Fruit fly (Drosophila melanogaster) whole organism, embryonic: ENCODE results near the gene CG12522.

ENCODE experiments used
- BEAF-32 ChIP-seq: fragments of 200-800 bp; sonication (Bioruptor generic); optimal IDR thresholded peaks from 3 replicates; lab custom pipeline; 2017; ENCODE audit warnings: missing biosample characterization, missing genetic modification characterization, mild to moderate bottlenecking, moderate library complexity, missing genetic modification reagents
- CG10431 ChIP-seq: fragments of 200-800 bp; sonication (Bioruptor generic); optimal IDR thresholded peaks from 3 replicates; lab custom pipeline; 2018; ENCODE audit warnings: missing biosample characterization, mild to moderate bottlenecking, missing genetic modification characterization
- CG12236 ChIP-seq: fragments of 200-800 bp; sonication (Bioruptor generic); optimal IDR thresholded peaks from 2 replicates; lab custom pipeline; 2016; ENCODE audit warnings: missing biosample characterization, missing genetic modification characterization
- CG15073 ChIP-seq: fragments of 200-800 bp; sonication (Bioruptor generic); optimal IDR thresholded peaks from 2 replicates; lab custom pipeline; 2016; ENCODE audit warnings: missing biosample characterization, missing genetic modification characterization
- CG1602 ChIP-seq: fragments of 200-800 bp; sonication (Bioruptor generic); optimal IDR thresholded peaks from 3 replicates; lab custom pipeline; 2016; ENCODE audit warnings: missing biosample characterization, missing genetic modification characterization
- CG16813 ChIP-seq: fragments of 200-800 bp; sonication (Bioruptor generic); IDR thresholded peaks from 3 replicates; pipeline ENCODE4 v1.3.6; 2022; ENCODE audit warnings: missing biosample characterization, missing genetic modification characterization; ENCODE audit not compliant: partially characterized antibody
- CG17568 ChIP-seq: fragments of 200-800 bp; sonication (Bioruptor generic); optimal IDR thresholded peaks from 2 replicates; lab custom pipeline; 2018; ENCODE audit warnings: missing biosample characterization, mild to moderate bottlenecking, missing genetic modification characterization, moderate library complexity
- CG17612 ChIP-seq: fragments of 200-800 bp; sonication (Bioruptor generic); IDR thresholded peaks from 2 replicates; pipeline ENCODE4 v1.3.6; 2022; ENCODE audit warnings: missing biosample characterization, missing genetic modification characterization
- CG3065 ChIP-seq: fragments of 200-800 bp; sonication (Bioruptor generic); optimal IDR thresholded peaks from 2 replicates; lab custom pipeline; 2016; ENCODE audit warnings: missing biosample characterization, missing genetic modification characterization
- CG31224 ChIP-seq: fragments of 200-800 bp; sonication (Bioruptor generic); IDR thresholded peaks from 2 replicates; pipeline ENCODE4 v1.3.6; 2022; ENCODE audit warnings: missing biosample characterization, missing genetic modification characterization
- CG31365 ChIP-seq: fragments of 200-800 bp; sonication (Bioruptor generic); optimal IDR thresholded peaks from 2 replicates; lab custom pipeline; 2018; ENCODE audit warnings: missing biosample characterization, mild to moderate bottlenecking, missing genetic modification characterization
- CG3163 ChIP-seq: fragments of 200-800 bp; sonication (Bioruptor generic); optimal IDR thresholded peaks from 3 replicates; lab custom pipeline; 2016; ENCODE audit warnings: missing biosample characterization, missing genetic modification characterization
- CG4404 ChIP-seq: fragments of 200-800 bp; sonication (Bioruptor generic); IDR thresholded peaks from 2 replicates; pipeline ENCODE4 v1.3.6; 2022; ENCODE audit warnings: missing biosample characterization, missing genetic modification characterization
- CG4730 ChIP-seq: fragments of 200-800 bp; sonication (Bioruptor generic); IDR thresholded peaks from 2 replicates; pipeline ENCODE4 v1.3.6; 2022; ENCODE audit warnings: missing biosample characterization, missing genetic modification characterization
- CG7357 ChIP-seq: fragments of 200-800 bp; sonication (Bioruptor generic); IDR thresholded peaks from 3 replicates; pipeline ENCODE4 v1.3.6; 2022; ENCODE audit warnings: missing biosample characterization, missing genetic modification characterization
- CG8290 ChIP-seq, 3 experiments: fragments of 200-800 bp; sonication (Bioruptor generic); optimal IDR thresholded peaks; 2 replicates each; lab custom pipeline; 2016 to 2019; ENCODE audit warnings: missing biosample characterization in 3 of 3, missing genetic modification characterization in 3 of 3, mild to moderate bottlenecking in 2 of 3, moderate library complexity in 1 of 3
- CG9817 ChIP-seq: fragments of 200-800 bp; sonication (Bioruptor generic); optimal IDR thresholded peaks from 2 replicates; lab custom pipeline; 2018; ENCODE audit warnings: missing biosample characterization, mild to moderate bottlenecking, missing genetic modification characterization, moderate library complexity
- D19A ChIP-seq: fragments of 200-800 bp; optimal IDR thresholded peaks from 3 replicates; lab custom pipeline; 2019; ENCODE audit warnings: missing biosample characterization, mild to moderate bottlenecking, missing genetic modification characterization, moderate library complexity
- Dref ChIP-seq: fragments of 200-800 bp; sonication (Bioruptor generic); IDR thresholded peaks from 2 replicates; pipeline ENCODE4 v1.3.6; 2022; ENCODE audit warnings: missing biosample characterization, missing genetic modification characterization
- Ets65A ChIP-seq: fragments of 200-800 bp; sonication (Bioruptor generic); peaks from one replicate; lab custom pipeline; 2016; ENCODE audit warnings: missing biosample characterization, missing genetic modification characterization
- H2.0 ChIP-seq: fragments of 200-800 bp; sonication (Bioruptor generic); IDR thresholded peaks from 2 replicates; pipeline ENCODE4 v1.3.6; 2022; ENCODE audit warnings: missing biosample characterization, missing genetic modification characterization
- HmgD ChIP-seq: fragments of 200-800 bp; sonication (Bioruptor generic); optimal IDR thresholded peaks from 3 replicates; lab custom pipeline; 2016; ENCODE audit warnings: missing biosample characterization, missing genetic modification characterization
- Hr3 ChIP-seq: fragments of 200-800 bp; sonication (Bioruptor generic); optimal IDR thresholded peaks from 3 replicates; lab custom pipeline; 2016; ENCODE audit warnings: missing biosample characterization, missing genetic modification characterization
- Hsf ChIP-seq: fragments of 200-800 bp; sonication (Bioruptor generic); optimal IDR thresholded peaks from 3 replicates; lab custom pipeline; 2016; ENCODE audit warnings: missing biosample characterization, missing genetic modification characterization
- MBD-R2 ChIP-seq: fragments of 200-800 bp; sonication (Bioruptor generic); IDR thresholded peaks from 2 replicates; pipeline ENCODE4 v1.3.6; 2022; ENCODE audit warnings: missing biosample characterization, missing genetic modification characterization
- Mrtf ChIP-seq: fragments of 200-800 bp; sonication (Bioruptor generic); IDR thresholded peaks from 3 replicates; pipeline ENCODE4 v1.3.6; 2022; ENCODE audit warnings: missing biosample characterization, missing genetic modification characterization
- Nf-YB ChIP-seq: fragments of 200-800 bp; sonication (Bioruptor generic); optimal IDR thresholded peaks from 3 replicates; lab custom pipeline; 2019; ENCODE audit warnings: missing biosample characterization, mild to moderate bottlenecking, missing genetic modification characterization, moderate library complexity
- Ptx1 ChIP-seq: fragments of 200-800 bp; sonication (Bioruptor generic); IDR thresholded peaks from 2 replicates; pipeline ENCODE4 v1.3.6; 2022; ENCODE audit warnings: missing biosample characterization, missing genetic modification characterization
- Taf1 ChIP-seq: fragments of 200-800 bp; sonication (Bioruptor generic); IDR thresholded peaks from 2 replicates; pipeline ENCODE4 v1.3.6; 2022; ENCODE audit warnings: missing biosample characterization, missing genetic modification characterization
- Usf ChIP-seq: fragments of 200-800 bp; sonication (Bioruptor generic); optimal IDR thresholded peaks from 2 replicates; lab custom pipeline; 2017; ENCODE audit warnings: missing genotype, missing biosample characterization, missing genetic modification characterization
- ara ChIP-seq: fragments of 200-800 bp; sonication (Bioruptor generic); IDR thresholded peaks from 2 replicates; pipeline ENCODE4 v1.3.6; 2022; ENCODE audit warnings: missing biosample characterization, missing genetic modification characterization
- br ChIP-seq: fragments of >200 bp; optimal IDR thresholded peaks from 2 replicates; lab custom pipeline; 2017
- btn ChIP-seq: fragments of 200-800 bp; sonication (Bioruptor generic); optimal IDR thresholded peaks from 2 replicates; lab custom pipeline; 2016; ENCODE audit warnings: missing biosample characterization, missing genetic modification characterization
- fd96Cb ChIP-seq: fragments of 200-800 bp; sonication (Bioruptor generic); optimal IDR thresholded peaks from 2 replicates; lab custom pipeline; 2018; ENCODE audit warnings: missing biosample characterization, mild to moderate bottlenecking, missing genetic modification characterization, moderate library complexity
- ftz-f1 ChIP-seq: fragments of 200-800 bp; sonication (Bioruptor generic); optimal IDR thresholded peaks from 2 replicates; lab custom pipeline; 2016; ENCODE audit warnings: missing biosample characterization, missing genetic modification characterization
- fu2 ChIP-seq: fragments of 200-800 bp; sonication (Bioruptor generic); optimal IDR thresholded peaks from 2 replicates; lab custom pipeline; 2016; ENCODE audit warnings: missing biosample characterization, missing genetic modification characterization
- gce ChIP-seq: fragments of 200-800 bp; sonication (Bioruptor generic); IDR thresholded peaks from 3 replicates; pipeline ENCODE4 v1.3.6; 2022; ENCODE audit warnings: missing biosample characterization, missing genetic modification characterization
- grn ChIP-seq: fragments of 200-800 bp; sonication (Bioruptor generic); optimal IDR thresholded peaks from 3 replicates; lab custom pipeline; 2017; ENCODE audit warnings: missing biosample characterization, missing genetic modification characterization
- hb ChIP-seq: fragments of 200-800 bp; sonication (Bioruptor generic); IDR thresholded peaks from 3 replicates; pipeline ENCODE4 v1.3.6; 2022; ENCODE audit warnings: missing biosample characterization, missing genetic modification characterization; ENCODE audit not compliant: partially characterized antibody
- inv ChIP-seq: fragments of 200-800 bp; sonication (Bioruptor generic); IDR thresholded peaks from 2 replicates; pipeline ENCODE4 v1.3.6; 2022; ENCODE audit warnings: missing biosample characterization, missing genetic modification characterization; ENCODE audit not compliant: partially characterized antibody
- jumu ChIP-seq: fragments of 200-800 bp; sonication (Bioruptor generic); optimal IDR thresholded peaks from 3 replicates; lab custom pipeline; 2016; ENCODE audit warnings: missing biosample characterization, missing genetic modification characterization
- kah ChIP-seq: fragments of 200-800 bp; sonication (Bioruptor generic); optimal IDR thresholded peaks from 2 replicates; lab custom pipeline; 2018; ENCODE audit warnings: missing biosample characterization, mild to moderate bottlenecking, missing genetic modification characterization
- ken ChIP-seq: fragments of 200-800 bp; sonication (Bioruptor generic); IDR thresholded peaks from 3 replicates; pipeline ENCODE4 v1.3.6; 2022; ENCODE audit warnings: missing biosample characterization, missing genetic modification characterization
- lab ChIP-seq: fragments of 200-800 bp; sonication (Bioruptor generic); optimal IDR thresholded peaks from 3 replicates; lab custom pipeline; 2017; ENCODE audit warnings: missing biosample characterization, missing genetic modification characterization, mild to moderate bottlenecking, moderate library complexity, missing genetic modification reagents
- onecut ChIP-seq: fragments of 200-800 bp; sonication (Bioruptor generic); IDR thresholded peaks from 2 replicates; pipeline ENCODE4 v1.3.6; 2022; ENCODE audit warnings: missing biosample characterization, missing genetic modification characterization
- sens ChIP-seq: fragments of 200-800 bp; sonication (Bioruptor generic); peaks from one replicate; lab custom pipeline; 2016; ENCODE audit warnings: missing biosample characterization, missing genetic modification characterization
- sqz ChIP-seq: fragments of 200-800 bp; sonication (Bioruptor generic); optimal IDR thresholded peaks from 3 replicates; lab custom pipeline; 2018; ENCODE audit warnings: missing biosample characterization, mild to moderate bottlenecking, missing genetic modification characterization
- twi ChIP-seq: fragments of 200-800 bp; optimal IDR thresholded peaks from 2 replicates; lab custom pipeline; 2019; ENCODE audit warnings: missing biosample characterization, mild to moderate bottlenecking, missing genetic modification characterization, moderate library complexity
- vvl ChIP-seq: fragments of 200-800 bp; sonication (Bioruptor generic); IDR thresholded peaks from 2 replicates; pipeline ENCODE4 v1.3.6; 2022; ENCODE audit warnings: missing biosample characterization, missing genetic modification characterization
- yki ChIP-seq: fragments of >200 bp; optimal IDR thresholded peaks from 3 replicates; lab custom pipeline; 2018
- zf30C ChIP-seq: fragments of 200-800 bp; sonication (Bioruptor generic); optimal IDR thresholded peaks from 3 replicates; lab custom pipeline; 2018; ENCODE audit warnings: missing biosample characterization, mild to moderate bottlenecking, missing genetic modification characterization
- zfh2 ChIP-seq: fragments of 200-800 bp; sonication (Bioruptor generic); optimal IDR thresholded peaks from 2 replicates; lab custom pipeline; 2016; ENCODE audit warnings: missing biosample characterization, missing genetic modification characterization

CG12522 gene

DNA sequence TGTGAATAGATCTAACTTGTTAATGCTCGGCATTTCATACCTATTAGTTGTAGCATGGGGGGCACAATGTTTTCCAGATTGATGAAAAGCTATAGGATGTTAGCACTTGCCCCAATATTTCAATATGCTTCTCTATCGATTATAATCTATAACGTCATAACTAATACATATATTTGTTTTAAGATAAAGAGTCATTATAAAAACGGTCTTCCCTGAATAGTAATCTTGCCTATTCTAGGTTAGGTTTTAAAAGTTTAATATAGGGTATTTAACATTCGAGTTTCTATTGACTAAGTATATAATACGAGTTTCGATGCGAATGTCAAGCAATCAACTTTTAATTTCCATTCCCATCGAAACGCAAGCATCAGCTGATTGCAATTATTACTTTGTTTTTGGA is 46.8 kb upstream of the CG12522 start, which contains the start of the genes CG6321 and Blos2 (continued):
- no peak for TF ChIP-seq HmgD (GFP tag; lab: Kevin White, UChicago)
- TF ChIP-seq Mrtf (GFP tag; lab: Robert Waterston, UW) = peak; percentile 62; the same call in 1 of the 3 replicates
- TF ChIP-seq fd96Cb (tag; lab: Kevin White, UChicago) = peak; percentile 76
- no peak for TF ChIP-seq jumu
- no peak for TF ChIP-seq inv (GFP tag; lab: Robert Waterston, UW)
- TF ChIP-seq Hsf = peak; percentile 75
- TF ChIP-seq btn (GFP tag; lab: Kevin White, UChicago) = no peak
- TF ChIP-seq CG17612 (GFP tag; lab: Robert Waterston, UW) = 0 out of 2 replicates have a peak, but pooled peaks have one; percentile 34
- TF ChIP-seq ken (GFP tag; lab: Robert Waterston, UW) = peak; percentile 35; the same call in 1 of the 3 replicates
- peak; percentile 76 for TF ChIP-seq onecut (GFP tag; lab: Robert Waterston, UW)
- peak; percentile 20 for TF ChIP-seq sqz (GFP tag; lab: Kevin White, UChicago)
- TF ChIP-seq Ptx1 (GFP tag; lab: Robert Waterston, UW) = peak; percentile 75
- peak; percentile 31 for TF ChIP-seq CG8290 (GFP tag; optimal IDR thresholded peaks at IDR 0.05; lab: Kevin White, UChicago)
- TF ChIP-seq CG8290 (tag; optimal IDR thresholded peaks at IDR 0.05; lab: Kevin White, UChicago) = peak in 1 of 2 experiments; percentile 61
- TF ChIP-seq Usf (GFP tag; lab: Kevin White, UChicago) = no peak
- 0 out of 2 replicates have a peak, but pooled peaks have one; percentile 34 for TF ChIP-seq ara (GFP tag; lab: Robert Waterston, UW)
- TF ChIP-seq CG4730 (GFP tag; lab: Robert Waterston, UW) = peak; percentile 38; the same call in 1 of the 2 replicates
- TF ChIP-seq hb (GFP tag; lab: Robert Waterston, UW) = no peak
- peak; percentile 93 for TF ChIP-seq D19A (tag; lab: Kevin White, UChicago)
- TF ChIP-seq MBD-R2 (GFP tag; lab: Robert Waterston, UW) = peak; percentile 81
- peak; percentile 51 for TF ChIP-seq CG1602 (GFP tag; lab: Kevin White, UChicago)
- TF ChIP-seq CG31365 (tag; lab: Kevin White, UChicago) = peak; percentile 24
- peak; percentile 33 for TF ChIP-seq kah
- no peak for TF ChIP-seq BEAF-32 (GFP tag; lab: Kevin White, UChicago)
- peak; percentile 62 for TF ChIP-seq Nf-YB (GFP tag; lab: Kevin White, UChicago)
- no peak for TF ChIP-seq Dref (GFP tag; lab: Robert Waterston, UW)
- TF ChIP-seq CG15073 (GFP tag; lab: Kevin White, UChicago) = no peak
- peak; percentile 18 for TF ChIP-seq CG12236
- no peak for TF ChIP-seq zf30C (GFP tag; lab: Kevin White, UChicago)
- TF ChIP-seq lab (GFP tag; lab: Kevin White, UChicago) = peak; percentile 86
- TF ChIP-seq CG4404 (GFP tag; lab: Robert Waterston, UW) = 0 out of 2 replicates have a peak, but pooled peaks have one; percentile 14
- TF ChIP-seq twi (tag; lab: Kevin White, UChicago) = peak; percentile 51
- 0 out of 3 replicates have a peak, but pooled peaks have one; percentile 5 for TF ChIP-seq gce
- TF ChIP-seq fu2 (GFP tag; lab: Kevin White, UChicago) = no peak
- TF ChIP-seq br (lab: Kevin White, UChicago) = no peak
- TF ChIP-seq CG3163 = no peak
- TF ChIP-seq ftz-f1 = no peak
- no peak for TF ChIP-seq CG3065 (GFP tag; lab: Kevin White, UChicago)
- no peak for TF ChIP-seq CG10431 (GFP tag; lab: Kevin White, UChicago)
- TF ChIP-seq sens (GFP tag; lab: Kevin White, UChicago) = peak; percentile 93
- TF ChIP-seq vvl = peak; percentile 88
- no peak for TF ChIP-seq yki
- peak; percentile 40; the same call in 1 of the 2 replicates for TF ChIP-seq Taf1 (GFP tag; lab: Robert Waterston, UW)
- no peak for TF ChIP-seq Ets65A
- peak; percentile 21 for TF ChIP-seq grn (GFP tag; lab: Kevin White, UChicago)
- peak; percentile 63 for TF ChIP-seq CG9817 (tag; lab: Kevin White, UChicago)
- 0 out of 2 replicates have a peak, but pooled peaks have one; percentile 45 for TF ChIP-seq CG31224 (GFP tag; lab: Robert Waterston, UW)
- TF ChIP-seq zfh2 (GFP tag; lab: Kevin White, UChicago) = no peak
- peak; percentile 69 for TF ChIP-seq Hr3 (GFP tag; lab: Kevin White, UChicago)
- TF ChIP-seq H2.0 (GFP tag; lab: Robert Waterston, UW) = no peak
- TF ChIP-seq CG7357 (GFP tag; lab: Robert Waterston, UW) = peak; percentile 45; the same call in 1 of the 3 replicates
- TF ChIP-seq CG16813 (GFP tag; lab: Robert Waterston, UW) = no peak
- peak; percentile 78 for TF ChIP-seq CG17568 (GFP tag; lab: Kevin White, UChicago)
